Fruit fly (Drosophila melanogaster) ovary, adult (tissue): ENCODE data around the gene CG14995.

Experiments used
- CG17801 ChIP-seq: fragments of 200-800 bp; optimal IDR thresholded peaks from 2 replicates; lab custom pipeline; 2019; ENCODE audit warnings: missing biosample characterization, mild to moderate bottlenecking, missing genetic modification characterization, moderate library complexity; ENCODE audit not compliant: partially characterized antibody

Gene CG14995

DNA sequence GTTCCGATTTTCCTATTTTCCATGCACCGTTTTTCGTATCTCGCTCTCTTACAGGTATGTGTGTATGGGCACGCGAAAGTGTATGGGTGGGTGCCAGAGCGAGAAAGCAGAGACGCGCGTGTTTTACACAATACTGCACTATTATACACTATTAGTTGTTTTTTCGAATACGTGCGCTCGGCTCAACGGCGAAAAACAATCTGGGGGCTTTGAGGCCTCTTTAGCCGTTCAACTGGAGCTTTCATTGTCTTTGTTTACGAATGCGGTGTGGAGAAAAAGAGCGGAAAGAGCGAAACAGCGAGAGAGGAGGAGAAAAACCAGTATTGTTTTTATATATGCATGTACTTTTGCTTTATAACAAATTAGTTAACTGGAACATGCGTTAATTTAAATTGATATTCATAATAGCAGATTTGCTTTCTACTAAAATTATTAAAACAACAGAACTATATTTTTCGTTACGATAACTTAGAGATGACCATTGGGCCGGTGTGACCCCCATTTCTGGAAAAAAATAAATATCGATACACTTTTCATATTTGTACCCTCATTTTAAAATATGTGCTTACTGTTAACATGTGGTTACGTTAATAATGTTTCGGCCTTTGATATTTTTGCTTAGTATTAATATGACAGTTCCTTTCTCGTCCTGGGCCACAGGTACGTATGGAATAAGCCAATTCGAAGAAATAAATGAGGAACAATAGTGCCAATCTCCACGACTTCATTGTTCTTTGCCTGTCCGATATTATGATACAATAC lies at the start of gene CG14995:
CG14995 (minus strand) TSS at position 761 of the 762 bp plus-strand sequence.
- TF ChIP-seq CG17801 (GFP tag; lab: Kevin White, UChicago) = peak; percentile 72

DNA sequence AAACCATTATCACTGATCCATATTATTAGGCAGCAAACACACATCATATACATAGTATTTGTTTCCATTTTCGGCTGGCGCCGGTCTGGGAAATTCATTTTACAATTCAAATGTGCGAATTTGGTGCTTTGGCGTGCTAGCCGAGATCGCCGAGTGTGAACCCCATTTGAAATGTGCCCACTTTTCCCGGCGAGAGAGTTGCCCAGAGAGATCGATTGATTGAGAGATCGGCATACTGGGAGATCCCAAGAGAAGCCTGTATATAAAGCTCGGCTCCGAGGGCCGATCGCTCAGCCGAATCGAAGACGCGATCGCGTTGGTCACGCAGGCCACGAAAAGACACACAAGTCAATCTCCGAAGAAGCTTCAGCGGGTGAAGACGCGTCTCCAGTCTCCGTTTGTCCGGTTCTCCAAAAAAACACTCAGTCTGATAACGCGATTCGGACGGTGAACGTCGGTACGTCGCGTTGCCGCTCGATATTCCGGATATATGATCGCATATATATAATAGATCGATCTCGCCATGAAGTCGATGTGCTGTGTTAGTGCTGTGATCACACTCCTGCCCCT lies 45.4 kb upstream of the CG14995 start, which contains the start of gene CG1299:
CG1299 (plus strand) TSS at position 291 of the 570 bp plus-strand sequence.
- TF ChIP-seq CG17801 (GFP tag; lab: Kevin White, UChicago) = no peak

DNA sequence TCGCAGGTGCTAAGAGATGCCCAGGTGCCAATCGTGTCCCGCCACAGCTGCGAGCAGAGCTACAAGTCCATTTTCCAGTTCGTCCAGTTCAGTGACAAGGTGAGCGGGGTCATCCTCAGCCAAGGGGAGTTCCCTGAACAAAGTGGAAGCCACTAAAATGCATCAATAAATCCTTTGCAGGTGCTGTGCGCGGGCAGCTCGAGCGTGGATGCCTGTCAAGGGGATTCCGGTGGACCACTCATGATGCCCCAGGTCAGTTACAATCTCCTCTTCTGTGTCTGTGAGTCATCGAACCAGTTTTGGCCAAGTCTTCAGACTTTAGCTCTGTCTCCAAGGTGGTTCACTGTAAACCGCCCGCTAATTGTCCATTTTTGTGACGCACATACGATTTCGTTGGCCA lies 42.2 kb upstream of the CG14995 start:
- no peak for TF ChIP-seq CG17801 (GFP tag; lab: Kevin White, UChicago)

DNA sequence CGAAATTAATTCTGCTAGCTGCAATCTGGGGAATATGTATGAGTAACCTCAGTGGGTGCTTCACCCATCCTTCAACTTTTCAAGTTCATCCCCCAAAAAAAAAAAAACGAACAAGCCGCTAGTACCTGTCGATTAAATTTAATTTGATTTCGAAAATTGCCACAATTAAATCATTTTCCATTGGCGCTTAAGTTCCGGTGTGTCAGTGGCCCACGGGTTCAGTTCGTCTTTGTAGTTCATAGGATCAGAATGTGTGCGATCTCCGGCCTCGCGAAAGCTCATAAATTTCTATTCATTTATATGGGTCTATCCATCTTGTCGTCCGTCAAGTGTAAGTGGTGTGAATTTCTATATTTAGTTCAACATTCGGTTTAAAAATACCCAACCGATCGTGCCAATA lies 39.0 kb upstream of the CG14995 start, which contains the start of gene CG32260:
CG32260 (plus strand) TSS at position 301 of the 400 bp plus-strand sequence.
- no peak for TF ChIP-seq CG17801 (GFP tag; lab: Kevin White, UChicago)

DNA sequence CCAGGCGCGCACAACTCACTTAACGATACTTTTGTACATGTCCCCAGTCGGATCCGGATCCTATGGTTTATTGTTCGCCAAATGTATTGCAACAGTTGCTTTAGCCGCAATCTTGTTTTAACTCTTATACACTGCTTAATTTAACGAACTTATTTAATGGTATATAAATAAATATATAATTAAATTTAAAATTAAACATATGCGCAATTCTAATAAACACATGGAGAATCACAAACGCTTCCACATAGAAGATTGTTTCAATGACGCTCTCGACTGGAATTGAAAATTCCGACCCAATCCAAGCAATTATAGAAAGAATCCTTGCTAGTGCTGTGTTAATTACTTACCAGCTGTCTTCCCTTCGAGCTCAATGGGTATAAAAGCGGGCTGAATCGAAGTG lies 38.1 kb upstream of the CG14995 start, which contains the start of gene Akh:
Akh (plus strand) TSS at position 301 of the 400 bp plus-strand sequence.
- TF ChIP-seq CG17801 (GFP tag; lab: Kevin White, UChicago) = no peak

DNA sequence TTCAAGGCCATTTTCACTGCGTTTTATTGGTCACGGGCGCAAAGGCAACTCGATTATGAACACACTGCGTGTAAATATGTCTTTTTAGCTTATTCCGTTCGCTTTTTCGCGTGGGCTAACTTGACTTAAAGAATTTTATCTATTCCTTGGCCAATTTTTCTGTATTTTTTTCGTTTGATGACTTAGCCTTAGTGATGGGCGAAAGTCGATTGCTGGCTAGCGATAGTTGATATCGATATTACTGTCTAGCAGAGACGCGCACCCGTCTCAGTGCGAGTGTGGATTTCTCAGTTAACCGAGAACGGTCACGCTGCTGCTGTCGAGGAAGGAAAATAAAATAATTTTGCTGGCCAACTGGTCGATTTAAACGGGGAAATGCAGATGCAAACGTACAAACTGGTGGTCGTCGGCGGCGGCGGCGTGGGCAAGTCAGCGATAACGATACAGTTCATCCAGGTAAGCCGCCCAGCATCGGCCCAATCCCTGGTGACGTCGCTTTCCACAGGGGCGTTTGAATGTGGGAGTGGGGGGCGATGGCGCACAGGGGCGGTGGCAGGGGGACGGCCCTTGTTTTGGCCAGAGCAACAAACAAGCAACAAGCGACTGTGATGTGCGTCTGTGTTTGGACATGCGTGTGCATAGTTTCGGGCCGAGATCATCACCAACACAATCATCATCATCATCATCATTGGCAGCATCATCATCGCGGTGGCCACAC lies 35.9 kb upstream of the CG14995 start, which contains the start of the genes Rop and Ras64B:
Rop (minus strand) TSS at position 193 of the 718 bp plus-strand sequence.
Ras64B (plus strand) TSS at position 273 of the 718 bp plus-strand sequence.
- TF ChIP-seq CG17801 (GFP tag; lab: Kevin White, UChicago) = peak; percentile 64

- no peak for TF ChIP-seq CG17801 (GFP tag; lab: Kevin White, UChicago)
Observed at dm6 chr3L:4135857-4136256, 32.8 kb upstream of the CG14995 start, which contains the start of gene RfC4. TSS of gene RfC4 (minus strand) at chr3L:4136038.

DNA sequence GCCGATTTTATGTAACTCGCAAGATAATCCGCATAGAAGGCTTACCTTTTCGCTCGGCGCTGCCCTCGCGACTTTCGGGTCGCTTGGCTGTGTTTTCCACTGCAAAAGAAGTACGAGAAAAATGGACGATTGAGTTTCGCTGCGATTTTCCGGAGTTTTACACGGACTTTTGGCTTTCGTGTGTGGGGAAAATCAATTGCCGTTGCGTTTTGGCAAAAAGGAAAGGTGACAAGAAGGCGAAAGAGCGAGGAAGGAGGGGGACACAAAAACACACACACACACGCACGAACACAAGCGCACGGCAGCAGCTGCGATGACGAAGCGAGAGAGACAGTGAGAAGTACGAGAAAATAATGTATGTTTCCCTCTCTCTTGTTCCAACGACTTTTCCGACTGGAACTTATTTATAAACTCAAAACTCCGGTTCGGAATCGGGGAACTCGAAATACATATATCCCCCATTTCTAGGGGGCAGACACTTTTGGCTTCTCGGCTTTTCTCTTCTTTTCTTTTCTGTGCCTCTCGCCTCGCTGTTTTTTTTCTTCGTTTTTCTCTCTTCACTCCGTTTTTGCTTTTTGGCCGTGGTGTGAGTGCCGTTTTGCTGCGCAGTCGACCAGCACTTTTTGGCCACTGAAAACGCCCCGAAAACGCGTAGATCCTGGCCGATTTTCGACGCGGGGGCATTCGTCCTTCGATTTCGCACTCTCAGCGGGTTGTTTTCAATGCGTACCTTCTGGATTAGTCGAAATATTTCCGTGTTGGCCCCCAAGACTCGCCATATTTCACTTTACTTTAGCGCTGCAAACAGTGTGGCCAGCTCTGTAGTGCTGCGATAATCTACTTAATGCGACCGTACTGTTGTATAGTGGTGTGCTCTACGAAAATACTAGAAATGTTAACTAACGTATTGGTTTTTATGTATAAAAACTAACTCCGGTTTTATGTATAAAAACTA lies 30.9 kb upstream of the CG14995 start, which contains the start of gene ens:
ens (minus strand) TSS at position 827 of the 955 bp plus-strand sequence.
- TF ChIP-seq CG17801 (GFP tag; lab: Kevin White, UChicago) = peak; percentile 35

dm6 chr3L:4132585-4132984 lies 29.5 kb upstream of the CG14995 start:
- TF ChIP-seq CG17801 (GFP tag; lab: Kevin White, UChicago) = no peak

DNA sequence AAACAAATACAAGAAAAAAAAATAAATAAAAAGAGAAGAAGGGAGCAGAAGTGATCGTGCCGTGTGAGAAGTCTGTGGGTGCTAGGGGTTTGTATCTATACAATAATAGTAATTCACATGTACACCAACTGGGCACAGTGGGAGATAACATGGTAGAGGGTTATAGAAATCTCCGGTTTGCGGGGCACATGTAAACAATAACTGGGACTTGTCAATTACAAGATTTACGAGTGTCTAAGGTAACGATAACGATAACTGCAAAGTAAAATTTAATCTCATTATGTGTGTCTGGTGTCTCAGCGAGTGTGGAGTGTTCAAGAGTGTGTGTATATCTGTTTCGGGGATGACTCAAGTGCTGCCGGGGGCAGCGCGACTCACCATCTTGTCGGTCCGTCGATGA lies 27.7 kb upstream of the CG14995 start:
- TF ChIP-seq CG17801 (GFP tag; lab: Kevin White, UChicago) = no peak

DNA sequence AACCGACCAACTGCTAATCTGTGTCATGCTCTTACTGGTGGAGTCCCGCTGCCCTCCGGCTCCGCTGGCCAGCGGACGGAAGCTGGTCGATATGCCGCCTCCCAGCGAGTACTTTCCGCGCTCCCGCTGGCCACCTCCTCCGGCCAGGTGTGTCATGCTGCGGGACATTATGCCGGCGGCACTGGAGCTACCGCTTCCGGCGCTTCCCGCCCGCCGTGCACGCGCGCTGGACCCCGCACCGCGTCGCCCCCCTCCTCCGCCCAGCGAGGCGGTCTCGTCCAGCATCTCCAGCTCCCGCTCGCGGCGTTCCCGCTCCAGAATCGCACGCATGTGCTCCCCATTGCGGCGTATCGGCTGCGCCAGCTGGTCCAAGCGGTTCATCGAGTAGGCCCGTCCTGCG lies 25.5 kb upstream of the CG14995 start:
- no peak for TF ChIP-seq CG17801 (GFP tag; lab: Kevin White, UChicago)

dm6 chr3L:4125709-4126108 lies 22.7 kb upstream of the CG14995 start:
- TF ChIP-seq CG17801 (GFP tag; lab: Kevin White, UChicago) = no peak

- peak; percentile 82 for TF ChIP-seq CG17801 (GFP tag; lab: Kevin White, UChicago)
Observed at dm6 chr3L:4122185-4122767, 19.2 kb upstream of the CG14995 start, which contains the start of gene Chd64. TSS of gene Chd64 (minus strand) at chr3L:4122388.
